Fruit fly (Drosophila melanogaster) whole organism, embryonic: Measurements from ENCODE around the gene sick.

Experiments used
- CG17385 ChIP-seq: fragments of 200-800 bp; sonication (Bioruptor generic); optimal IDR thresholded peaks from 3 replicates; lab custom pipeline; 2018; ENCODE audit warnings: missing biosample characterization, mild to moderate bottlenecking, missing genetic modification characterization
- Hr39 ChIP-seq: fragments of >200 bp; optimal IDR thresholded peaks from 2 replicates; lab custom pipeline; 2017
- Rfx ChIP-seq: fragments of 200-800 bp; sonication (Bioruptor generic); IDR thresholded peaks from 2 replicates; pipeline ENCODE4 v1.3.6; 2022; ENCODE audit warnings: missing biosample characterization, missing genetic modification characterization
- pzg ChIP-seq: fragments of 200-800 bp; sonication (Bioruptor generic); optimal IDR thresholded peaks from 3 replicates; lab custom pipeline; 2018; ENCODE audit warnings: missing biosample characterization, mild to moderate bottlenecking, missing genetic modification characterization, moderate library complexity

dm6 chr2L:19907784-19908183, 111.6 kb downstream of the sick start:
- no peak for TF ChIP-seq Rfx (GFP tag; lab: Robert Waterston, UW)
- no peak for TF ChIP-seq Hr39 (lab: Kevin White, UChicago)
- TF ChIP-seq CG17385 (GFP tag; lab: Kevin White, UChicago) = no peak
- TF ChIP-seq pzg (GFP tag; lab: Kevin White, UChicago) = no peak
